Fruit fly (Drosophila melanogaster): ENCODE results near the gene D.

- TF ChIP-seq CG8478 (optimal IDR thresholded peaks at IDR 0.05) (no peak), CTCF (optimal IDR thresholded peaks at IDR 0.05) (no peak)
Observed at dm6 chr3L:14135496-14135895, 42.9 kb downstream of the D start.

Measured in S2 (cell line).